Worm (Caenorhabditis elegans): ENCODE results near the gene irld-50.

The irld-50 gene

DNA sequence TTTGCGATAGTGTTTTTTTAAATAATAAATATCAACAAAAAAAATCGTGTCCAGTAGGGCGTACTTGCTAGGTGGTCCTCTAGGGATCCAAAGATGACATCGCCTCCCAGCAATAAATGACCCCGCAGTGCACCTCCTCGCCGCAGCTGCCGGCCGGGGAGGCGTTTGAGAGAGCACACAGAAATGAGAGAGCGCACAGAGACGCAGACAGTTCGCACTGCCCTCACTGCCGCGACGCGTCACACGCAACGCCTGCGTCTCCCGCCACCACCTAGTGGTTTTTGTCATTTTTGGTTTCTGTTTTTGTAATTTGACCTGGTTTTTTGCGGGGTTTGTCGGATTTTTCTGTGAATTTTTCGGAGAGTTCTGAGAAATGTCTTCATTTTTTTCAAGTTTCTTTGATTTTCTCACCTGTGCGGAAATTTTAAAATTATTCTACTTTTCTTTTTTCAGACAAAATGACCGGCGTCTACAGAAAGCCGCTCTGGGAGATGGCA lies 44.0 kb upstream of the irld-50 start, which contains the start of gene lido-7 (continued):
- TF ChIP-seq C06A6.2 (GFP tag; conservative IDR thresholded peaks at IDR 0.05) (no peak), ztf-22 (GFP tag; optimal IDR thresholded peaks at IDR 0.05) (no peak), pha-4 (tag; optimal IDR thresholded peaks at IDR 0.05) (no peak), madf-8 (GFP tag; conservative IDR thresholded peaks at IDR 0.05) (0 out of 2 replicates have a peak, but pooled peaks have one; percentile 20), egl-18 (GFP tag; IDR thresholded peaks at IDR 0.05) (0 out of 2 replicates have a peak, but pooled peaks have one; percentile 55), snpc-4 (GFP tag; optimal IDR thresholded peaks at IDR 0.05) (no peak), snpc-4 (tag; optimal IDR thresholded peaks at IDR 0.05) (no peak), lsl-1 (GFP tag; optimal IDR thresholded peaks at IDR 0.05) (no peak), attf-5 (GFP tag; optimal IDR thresholded peaks at IDR 0.05) (peak; percentile 74), ceh-79 (tag; optimal IDR thresholded peaks at IDR 0.05) (no peak), rec-8 (tag; optimal IDR thresholded peaks at IDR 0.05) (no peak), ets-4 (GFP tag; optimal IDR thresholded peaks at IDR 0.05) (no peak), athp-1 (tag; optimal IDR thresholded peaks at IDR 0.05) (no peak), F49E8.2 (tag; optimal IDR thresholded peaks at IDR 0.05; ENCODE audit: insufficient read depth) (no peak), rcor-1 (GFP tag; IDR thresholded peaks at IDR 0.05) (0 out of 2 replicates have a peak, but pooled peaks have one; percentile 17), Y95B8A.8 (GFP tag; IDR thresholded peaks at IDR 0.05) (no peak), lag-1 (GFP tag; IDR thresholded peaks at IDR 0.05) (no peak), ztf-18 (tag; optimal IDR thresholded peaks at IDR 0.05) (no peak), egl-44 (GFP tag; IDR thresholded peaks at IDR 0.05) (no peak), sptf-2 (GFP tag; optimal IDR thresholded peaks at IDR 0.05) (no peak), F39B2.1 (GFP tag; IDR thresholded peaks at IDR 0.05) (no peak), F57C9.4 (tag; optimal IDR thresholded peaks at IDR 0.05) (no peak), hrde-1 (tag; optimal IDR thresholded peaks at IDR 0.05; ENCODE audit: borderline replicate concordance) (no peak), madf-6 (GFP tag; IDR thresholded peaks at IDR 0.05) (peak; percentile 50; the same call in 1 of the 2 replicates), nhr-27 (tag; optimal IDR thresholded peaks at IDR 0.05) (no peak), let-607 (tag; optimal IDR thresholded peaks at IDR 0.05) (no peak), F57A8.1 (GFP tag; optimal IDR thresholded peaks at IDR 0.05) (no peak), attf-3 (GFP tag; conservative IDR thresholded peaks at IDR 0.05) (no peak), hlh-12 (tag; optimal IDR thresholded peaks at IDR 0.05) (no peak), Y53G8AR.9 (GFP tag; conservative IDR thresholded peaks at IDR 0.05) (no peak), F22D6.2 (tag; optimal IDR thresholded peaks at IDR 0.05) (no peak), efl-1 (GFP tag; optimal IDR thresholded peaks at IDR 0.05) (peak; percentile 16), hmg-20 (GFP tag; IDR thresholded peaks at IDR 0.05) (no peak), T07F8.4 (tag; optimal IDR thresholded peaks at IDR 0.05) (no peak), die-1 (tag; optimal IDR thresholded peaks at IDR 0.05) (no peak), attf-6 (GFP tag; IDR thresholded peaks at IDR 0.05) (no peak), F37B4.10 (GFP tag; IDR thresholded peaks at IDR 0.05) (no peak), gei-17 (GFP tag; optimal IDR thresholded peaks at IDR 0.05) (no peak), rpc-1 (optimal IDR thresholded peaks at IDR 0.05) (no peak), rpc-1 (tag; optimal IDR thresholded peaks at IDR 0.05) (no peak), tbx-9 (tag; optimal IDR thresholded peaks at IDR 0.05; ENCODE audit: borderline replicate concordance) (no peak), F55B11.4 (tag; optimal IDR thresholded peaks at IDR 0.05; ENCODE audit: borderline replicate concordance, insufficient read depth) (no peak), let-526 (GFP tag; IDR thresholded peaks at IDR 0.05) (no peak), K12H6.12 (tag; optimal IDR thresholded peaks at IDR 0.05) (peak; percentile 29), sea-2 (GFP tag; IDR thresholded peaks at IDR 0.05) (no peak), F10E7.11 (tag; optimal IDR thresholded peaks at IDR 0.05) (no peak), nhr-90 (tag; optimal IDR thresholded peaks at IDR 0.05) (no peak), lin-26 (GFP tag; IDR thresholded peaks at IDR 0.05) (no peak), madf-3 (GFP tag; IDR thresholded peaks at IDR 0.05) (peak; percentile 85)

All from whole organism, young adult.